Worm (Caenorhabditis elegans): ENCODE results near the gene grl-9.

The grl-9 gene

ce11 chrV:6694668-6695067, 36.8 kb downstream of the grl-9 start, which contains the start of gene W02F12.8:
W02F12.8 (minus strand) TSS chrV:6694768.
- TF ChIP-seq hnd-1 (tag; optimal IDR thresholded peaks at IDR 0.05), result no peak
- no peak for TF ChIP-seq ama-1 (optimal IDR thresholded peaks at IDR 0.05)
- TF ChIP-seq B0310.2 (tag; optimal IDR thresholded peaks at IDR 0.05), result no peak
- no peak for TF ChIP-seq flt-1 (GFP tag; IDR thresholded peaks at IDR 0.05)
- TF ChIP-seq aly-1 (tag; optimal IDR thresholded peaks at IDR 0.05), result no peak
- no peak for TF ChIP-seq tbx-37 (GFP tag; conservative IDR thresholded peaks at IDR 0.05)
- TF ChIP-seq hmbx-1 (tag; optimal IDR thresholded peaks at IDR 0.05), result no peak
- no peak for TF ChIP-seq pes-1 (GFP tag; IDR thresholded peaks at IDR 0.05)
- TF ChIP-seq ceh-36 (tag; optimal IDR thresholded peaks at IDR 0.05), result no peak

ce11 chrV:6691813-6692351, 39.6 kb downstream of the grl-9 start, which contains the start of gene mtl-1:
mtl-1 (minus strand) TSS chrV:6691863.
- TF ChIP-seq flt-1 (GFP tag; IDR thresholded peaks at IDR 0.05) (no peak), ets-7 (tag; optimal IDR thresholded peaks at IDR 0.05) (no peak), hmbx-1 (tag; optimal IDR thresholded peaks at IDR 0.05) (no peak), pes-1 (GFP tag; IDR thresholded peaks at IDR 0.05) (no peak), B0310.2 (tag; optimal IDR thresholded peaks at IDR 0.05) (no peak), tbx-37 (GFP tag; conservative IDR thresholded peaks at IDR 0.05) (no peak), hmg-4 (GFP tag; optimal IDR thresholded peaks at IDR 0.05) (no peak)

ce11 chrV:6690075-6690474, 41.4 kb downstream of the grl-9 start:
- TF ChIP-seq tbx-11 (GFP tag; IDR thresholded peaks at IDR 0.05) (no peak), hmbx-1 (tag; optimal IDR thresholded peaks at IDR 0.05) (no peak), hmg-4 (GFP tag; optimal IDR thresholded peaks at IDR 0.05) (no peak), flt-1 (GFP tag; IDR thresholded peaks at IDR 0.05) (no peak), pes-1 (GFP tag; IDR thresholded peaks at IDR 0.05) (no peak)

ce11 chrV:6688392-6688791, 43.1 kb downstream of the grl-9 start, which contains the start of gene K11G9.5:
K11G9.5 (minus strand) TSS chrV:6688492.
- no peak for TF ChIP-seq hmg-4 (GFP tag; optimal IDR thresholded peaks at IDR 0.05)
- no peak for TF ChIP-seq tbx-37 (GFP tag; conservative IDR thresholded peaks at IDR 0.05)
- TF ChIP-seq B0310.2 (tag; optimal IDR thresholded peaks at IDR 0.05), result no peak
- no peak for TF ChIP-seq flt-1 (GFP tag; IDR thresholded peaks at IDR 0.05)

- TF ChIP-seq F13C5.2 (tag; optimal IDR thresholded peaks at IDR 0.05) (no peak), scrt-1 (GFP tag; IDR thresholded peaks at IDR 0.05) (no peak), tbx-37 (GFP tag; conservative IDR thresholded peaks at IDR 0.05) (no peak), ama-1 (optimal IDR thresholded peaks at IDR 0.05) (no peak), hmbx-1 (tag; optimal IDR thresholded peaks at IDR 0.05) (no peak), tra-4 (tag; optimal IDR thresholded peaks at IDR 0.05) (no peak), hmg-4 (GFP tag; optimal IDR thresholded peaks at IDR 0.05) (no peak), B0310.2 (tag; optimal IDR thresholded peaks at IDR 0.05) (no peak)
These were observed 45.5 kb downstream of the grl-9 start for ce11 chrV:6685963-6686362.

- TF ChIP-seq B0310.2 (tag; optimal IDR thresholded peaks at IDR 0.05) (no peak), hmg-4 (GFP tag; optimal IDR thresholded peaks at IDR 0.05) (peak; percentile 18)
These were observed 46.0 kb downstream of the grl-9 start for ce11 chrV:6685499-6685898.

ce11 chrV:6684541-6684940, 47.0 kb downstream of the grl-9 start:
- TF ChIP-seq pes-1 (GFP tag; IDR thresholded peaks at IDR 0.05) (no peak), ceh-36 (tag; optimal IDR thresholded peaks at IDR 0.05) (peak; percentile 13)

- TF ChIP-seq sea-1 (GFP tag; conservative IDR thresholded peaks at IDR 0.05), result no peak
- no peak for TF ChIP-seq pes-1 (GFP tag; IDR thresholded peaks at IDR 0.05)
- TF ChIP-seq flt-1 (GFP tag; IDR thresholded peaks at IDR 0.05), result no peak
- no peak for TF ChIP-seq tra-4 (tag; optimal IDR thresholded peaks at IDR 0.05)
- TF ChIP-seq F13C5.2 (tag; optimal IDR thresholded peaks at IDR 0.05), result no peak
- no peak for TF ChIP-seq ama-1 (optimal IDR thresholded peaks at IDR 0.05)
- no peak for TF ChIP-seq scrt-1 (GFP tag; IDR thresholded peaks at IDR 0.05)
- no peak for TF ChIP-seq B0310.2 (tag; optimal IDR thresholded peaks at IDR 0.05)
- TF ChIP-seq hnd-1 (tag; optimal IDR thresholded peaks at IDR 0.05), result no peak
- no peak for TF ChIP-seq hmbx-1 (tag; optimal IDR thresholded peaks at IDR 0.05)
- TF ChIP-seq ceh-13 (GFP tag; optimal IDR thresholded peaks at IDR 0.05), result no peak
- no peak for TF ChIP-seq aly-1 (tag; optimal IDR thresholded peaks at IDR 0.05)
- no peak for TF ChIP-seq ets-7 (tag; optimal IDR thresholded peaks at IDR 0.05)
- no peak for TF ChIP-seq tbx-11 (GFP tag; IDR thresholded peaks at IDR 0.05)
- TF ChIP-seq tbx-37 (GFP tag; conservative IDR thresholded peaks at IDR 0.05), result no peak
- no peak for TF ChIP-seq ceh-36 (tag; optimal IDR thresholded peaks at IDR 0.05)
- TF ChIP-seq hmg-4 (GFP tag; optimal IDR thresholded peaks at IDR 0.05), result no peak
These were observed 47.8 kb downstream of the grl-9 start for ce11 chrV:6683740-6684139.

- TF ChIP-seq aly-1 (tag; optimal IDR thresholded peaks at IDR 0.05) (no peak), hnd-1 (tag; optimal IDR thresholded peaks at IDR 0.05) (no peak), F13C5.2 (tag; optimal IDR thresholded peaks at IDR 0.05) (no peak), tbx-11 (GFP tag; IDR thresholded peaks at IDR 0.05) (no peak), scrt-1 (GFP tag; IDR thresholded peaks at IDR 0.05) (no peak), B0310.2 (tag; optimal IDR thresholded peaks at IDR 0.05) (no peak), ceh-36 (tag; optimal IDR thresholded peaks at IDR 0.05) (no peak), hmg-4 (GFP tag; optimal IDR thresholded peaks at IDR 0.05) (no peak), sea-1 (GFP tag; conservative IDR thresholded peaks at IDR 0.05) (no peak), hmbx-1 (tag; optimal IDR thresholded peaks at IDR 0.05) (no peak), flt-1 (GFP tag; IDR thresholded peaks at IDR 0.05) (no peak), ama-1 (optimal IDR thresholded peaks at IDR 0.05) (no peak), pes-1 (GFP tag; IDR thresholded peaks at IDR 0.05) (no peak), tbx-37 (GFP tag; conservative IDR thresholded peaks at IDR 0.05) (no peak), ceh-13 (GFP tag; optimal IDR thresholded peaks at IDR 0.05) (no peak), tra-4 (tag; optimal IDR thresholded peaks at IDR 0.05) (no peak), ets-7 (tag; optimal IDR thresholded peaks at IDR 0.05) (no peak)
These were observed 48.2 kb downstream of the grl-9 start for ce11 chrV:6683282-6683681.
